Fruit fly (Drosophila melanogaster) whole organism, prepupa: ENCODE results near the gene CG13476.

Experiments
- Blimp-1 ChIP-seq: fragments of 200-800 bp; sonication (Bioruptor generic); optimal IDR thresholded peaks from 3 replicates; lab custom pipeline; 2017; ENCODE audit warnings: missing biosample characterization, missing genetic modification characterization, mild to moderate bottlenecking, moderate library complexity, missing genetic modification reagents
- CG10631 ChIP-seq: fragments of 200-800 bp; sonication (Bioruptor generic); optimal IDR thresholded peaks from 2 replicates; lab custom pipeline; 2016; ENCODE audit warnings: missing biosample characterization, missing genetic modification characterization
- CG10669 ChIP-seq: fragments of 200-800 bp; sonication (Bioruptor generic); optimal IDR thresholded peaks from 3 replicates; lab custom pipeline; 2018; ENCODE audit warnings: missing biosample characterization, mild to moderate bottlenecking, missing genetic modification characterization, moderate library complexity
- CG11294 ChIP-seq: fragments of 200-800 bp; sonication (Bioruptor generic); IDR thresholded peaks from 2 replicates; pipeline ENCODE4 v1.3.6; 2022; ENCODE audit warnings: missing biosample characterization, missing genetic modification characterization
- CG11762 ChIP-seq: fragments of 200-800 bp; sonication (Bioruptor generic); optimal IDR thresholded peaks from 3 replicates; lab custom pipeline; 2016; ENCODE audit warnings: missing biosample characterization, missing genetic modification characterization; ENCODE audit not compliant: insufficient read depth
- CG11902 ChIP-seq: fragments of 200-800 bp; sonication (Bioruptor generic); optimal IDR thresholded peaks from 3 replicates; lab custom pipeline; 2016; ENCODE audit warnings: missing biosample characterization, missing genetic modification characterization
- CG3032 ChIP-seq: fragments of 200-800 bp; optimal IDR thresholded peaks from 2 replicates; lab custom pipeline; 2019; ENCODE audit warnings: missing biosample characterization, mild to moderate bottlenecking, missing genetic modification characterization, moderate library complexity
- CG32006 ChIP-seq: fragments of 200-800 bp; sonication (Bioruptor generic); optimal IDR thresholded peaks from 3 replicates; lab custom pipeline; 2017; ENCODE audit warnings: missing biosample characterization, mild to moderate bottlenecking, missing genetic modification characterization
- CG34406 ChIP-seq: fragments of 200-800 bp; sonication (Bioruptor generic); optimal IDR thresholded peaks from 3 replicates; lab custom pipeline; 2016; ENCODE audit warnings: missing biosample characterization, missing genetic modification characterization
- CG3919 ChIP-seq: fragments of 200-800 bp; sonication (Bioruptor generic); optimal IDR thresholded peaks from 3 replicates; lab custom pipeline; 2016; ENCODE audit warnings: missing biosample characterization, missing genetic modification characterization
- CG4318 ChIP-seq: fragments of 200-800 bp; sonication (Bioruptor generic); optimal IDR thresholded peaks from 3 replicates; lab custom pipeline; 2017; ENCODE audit warnings: missing biosample characterization, mild to moderate bottlenecking, missing genetic modification characterization
- CG6163 ChIP-seq: fragments of 200-800 bp; sonication (Bioruptor generic); IDR thresholded peaks from 3 replicates; pipeline ENCODE4 v1.3.6; 2022; ENCODE audit warnings: missing biosample characterization, missing genetic modification characterization
- CG6276 ChIP-seq: fragments of 200-800 bp; sonication (Bioruptor generic); optimal IDR thresholded peaks from 2 replicates; lab custom pipeline; 2017; ENCODE audit warnings: missing biosample characterization, mild to moderate bottlenecking, missing genetic modification characterization
- CG6792 ChIP-seq: fragments of 200-800 bp; sonication (Bioruptor generic); optimal IDR thresholded peaks from 3 replicates; lab custom pipeline; 2016; ENCODE audit warnings: missing biosample characterization, missing genetic modification characterization
- CG6854 ChIP-seq: fragments of 200-800 bp; sonication (Bioruptor generic); optimal IDR thresholded peaks from 2 replicates; lab custom pipeline; 2017; ENCODE audit warnings: missing biosample characterization, mild to moderate bottlenecking, missing genetic modification characterization
- CG8119 ChIP-seq: fragments of 200-800 bp; sonication (Bioruptor generic); IDR thresholded peaks from 3 replicates; pipeline ENCODE4 v1.3.6; 2022; ENCODE audit warnings: missing biosample characterization, missing genetic modification characterization
- CG8319 ChIP-seq: fragments of 200-800 bp; sonication (Bioruptor generic); optimal IDR thresholded peaks from 3 replicates; lab custom pipeline; 2016; ENCODE audit warnings: missing biosample characterization, missing genetic modification characterization
- CG9139 ChIP-seq: fragments of 200-800 bp; sonication (Bioruptor generic); optimal IDR thresholded peaks from 3 replicates; lab custom pipeline; 2017; ENCODE audit warnings: missing biosample characterization, mild to moderate bottlenecking, missing genetic modification characterization
- Eip75B ChIP-seq: fragments of 200-800 bp; sonication (Bioruptor generic); optimal IDR thresholded peaks from 3 replicates; lab custom pipeline; 2016; ENCODE audit warnings: missing biosample characterization, missing genetic modification characterization
- Eip78C ChIP-seq: fragments of 200-800 bp; sonication (Bioruptor generic); peaks from one replicate; lab custom pipeline; 2016; ENCODE audit warnings: missing biosample characterization, missing genetic modification characterization
- Ets21C ChIP-seq: fragments of 200-800 bp; sonication (Bioruptor generic); optimal IDR thresholded peaks from 3 replicates; lab custom pipeline; 2016; ENCODE audit warnings: missing biosample characterization, missing genetic modification characterization
- Ets96B ChIP-seq: fragments of 200-800 bp; optimal IDR thresholded peaks from 2 replicates; lab custom pipeline; 2019; ENCODE audit warnings: missing biosample characterization, mild to moderate bottlenecking, missing genetic modification characterization, moderate library complexity
- Gug ChIP-seq: fragments of 200-800 bp; sonication (Bioruptor generic); IDR thresholded peaks from 2 replicates; pipeline ENCODE4 v1.3.6; 2022; ENCODE audit warnings: missing biosample characterization, missing genetic modification characterization
- Hr4 ChIP-seq: fragments of 200-800 bp; sonication (Bioruptor generic); optimal IDR thresholded peaks from 3 replicates; lab custom pipeline; 2016; ENCODE audit warnings: missing biosample characterization, missing genetic modification characterization
- Lpt ChIP-seq: fragments of 200-800 bp; sonication (Bioruptor generic); optimal IDR thresholded peaks from 3 replicates; lab custom pipeline; 2016; ENCODE audit warnings: missing biosample characterization, missing genetic modification characterization
- Met ChIP-seq: fragments of 200-800 bp; sonication (Bioruptor generic); optimal IDR thresholded peaks from 3 replicates; lab custom pipeline; 2016; ENCODE audit warnings: missing biosample characterization, missing genetic modification characterization
- OdsH ChIP-seq: fragments of 200-800 bp; sonication (Bioruptor generic); optimal IDR thresholded peaks from 3 replicates; lab custom pipeline; 2016; ENCODE audit warnings: missing biosample characterization, missing genetic modification characterization
- Smox ChIP-seq: fragments of 200-800 bp; sonication (Bioruptor generic); optimal IDR thresholded peaks from 3 replicates; lab custom pipeline; 2016; ENCODE audit warnings: missing biosample characterization, missing genetic modification characterization
- Sox102F ChIP-seq: fragments of 200-800 bp; sonication (Bioruptor generic); optimal IDR thresholded peaks from 2 replicates; lab custom pipeline; 2016; ENCODE audit warnings: missing biosample characterization, mild to moderate bottlenecking, missing genetic modification characterization
- Sox15 ChIP-seq: fragments of 200-800 bp; sonication (Bioruptor generic); optimal IDR thresholded peaks from 3 replicates; lab custom pipeline; 2016; ENCODE audit warnings: missing biosample characterization, missing genetic modification characterization
- dac ChIP-seq: fragments of 200-800 bp; sonication (Bioruptor generic); optimal IDR thresholded peaks from 2 replicates; lab custom pipeline; 2017; ENCODE audit warnings: missing biosample characterization, mild to moderate bottlenecking, missing genetic modification characterization
- eg ChIP-seq: fragments of 200-800 bp; sonication (Bioruptor generic); IDR thresholded peaks from 3 replicates; pipeline ENCODE4 v1.3.6; 2022; ENCODE audit warnings: missing biosample characterization, missing genetic modification characterization
- esn ChIP-seq: fragments of 200-800 bp; sonication (Bioruptor generic); optimal IDR thresholded peaks from 2 replicates; lab custom pipeline; 2016; ENCODE audit warnings: missing biosample characterization, mild to moderate bottlenecking, missing genetic modification characterization, moderate library complexity
- fd59A ChIP-seq: fragments of 200-800 bp; sonication (Bioruptor generic); optimal IDR thresholded peaks from 2 replicates; lab custom pipeline; 2017; ENCODE audit warnings: missing biosample characterization, mild to moderate bottlenecking, missing genetic modification characterization, missing genetic modification reagents
- lz ChIP-seq: fragments of 200-800 bp; sonication (Bioruptor generic); optimal IDR thresholded peaks from 3 replicates; lab custom pipeline; 2016; ENCODE audit warnings: missing biosample characterization, missing genetic modification characterization
- net ChIP-seq: fragments of 200-800 bp; sonication (Bioruptor generic); optimal IDR thresholded peaks from 3 replicates; lab custom pipeline; 2016; ENCODE audit warnings: missing biosample characterization, missing genetic modification characterization
- salr ChIP-seq, 2 experiments: fragments of 200-800 bp; sonication (Bioruptor generic); optimal IDR thresholded peaks; 3 replicates each; lab custom pipeline; 2016 to 2018; ENCODE audit warnings: missing biosample characterization in 2 of 2, missing genetic modification characterization in 2 of 2, mild to moderate bottlenecking in 1 of 2
- svp ChIP-seq: fragments of 200-800 bp; sonication (Bioruptor generic); peaks from one replicate; lab custom pipeline; 2016; ENCODE audit warnings: missing biosample characterization, missing genetic modification characterization
- topi ChIP-seq: fragments of 200-800 bp; sonication (Bioruptor generic); optimal IDR thresholded peaks from 3 replicates; lab custom pipeline; 2016; ENCODE audit warnings: missing biosample characterization, missing genetic modification characterization
- vri ChIP-seq: fragments of 200-800 bp; sonication (Bioruptor generic); optimal IDR thresholded peaks from 3 replicates; lab custom pipeline; 2016; ENCODE audit warnings: missing biosample characterization, mild to moderate bottlenecking, missing genetic modification characterization

Gene CG13476

DNA sequence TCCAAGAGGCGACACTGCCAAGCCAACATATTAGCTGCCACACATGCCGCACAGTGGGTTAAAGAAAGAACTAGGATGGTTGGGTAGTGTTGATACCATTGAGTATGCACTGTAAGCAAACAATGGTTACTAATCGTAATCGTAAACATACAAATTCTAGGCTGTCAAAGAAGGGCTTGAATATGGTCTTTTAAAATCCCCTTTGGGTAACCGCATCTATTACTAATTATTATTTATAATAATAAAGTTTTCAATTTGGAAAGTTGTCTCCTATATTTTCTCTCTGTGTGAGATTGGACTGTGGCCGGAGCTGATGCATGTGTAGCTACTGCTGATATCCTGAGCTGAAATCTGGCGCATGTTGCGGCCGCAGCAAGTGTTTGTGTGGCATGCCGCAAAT is 26.5 kb downstream of the CG13476 start (continued):
- TF ChIP-seq CG9139: peak; percentile 27
- TF ChIP-seq CG8319 (GFP tag; lab: Kevin White, UChicago): no peak
- no peak for TF ChIP-seq vri (GFP tag; lab: Kevin White, UChicago)
- peak; percentile 11 for TF ChIP-seq CG4318 (GFP tag; lab: Kevin White, UChicago)
- TF ChIP-seq OdsH: peak; percentile 30
- no peak for TF ChIP-seq Ets21C (GFP tag; lab: Kevin White, UChicago)
- peak; percentile 33 for TF ChIP-seq CG3919 (GFP tag; lab: Kevin White, UChicago)
- TF ChIP-seq eg (GFP tag; lab: Robert Waterston, UW): peak; percentile 56; the same call in 1 of the 3 replicates
- TF ChIP-seq Ets96B (tag; lab: Kevin White, UChicago): peak; percentile 47
- TF ChIP-seq Eip75B (GFP tag; lab: Kevin White, UChicago): no peak
- TF ChIP-seq Lpt (GFP tag; lab: Kevin White, UChicago): no peak
- peak; percentile 17 for TF ChIP-seq CG6276 (GFP tag; lab: Kevin White, UChicago)
- TF ChIP-seq CG3032: no peak
- TF ChIP-seq CG6854 (GFP tag; lab: Kevin White, UChicago): no peak
- peak; percentile 74; the same call in 2 of the 3 replicates for TF ChIP-seq CG8119
- no peak for TF ChIP-seq CG11294 (GFP tag; lab: Robert Waterston, UW)
- TF ChIP-seq Hr4 (GFP tag; lab: Kevin White, UChicago): peak; percentile 25
- TF ChIP-seq CG10631 (GFP tag; lab: Kevin White, UChicago): peak; percentile 60
- no peak for TF ChIP-seq CG34406

DNA sequence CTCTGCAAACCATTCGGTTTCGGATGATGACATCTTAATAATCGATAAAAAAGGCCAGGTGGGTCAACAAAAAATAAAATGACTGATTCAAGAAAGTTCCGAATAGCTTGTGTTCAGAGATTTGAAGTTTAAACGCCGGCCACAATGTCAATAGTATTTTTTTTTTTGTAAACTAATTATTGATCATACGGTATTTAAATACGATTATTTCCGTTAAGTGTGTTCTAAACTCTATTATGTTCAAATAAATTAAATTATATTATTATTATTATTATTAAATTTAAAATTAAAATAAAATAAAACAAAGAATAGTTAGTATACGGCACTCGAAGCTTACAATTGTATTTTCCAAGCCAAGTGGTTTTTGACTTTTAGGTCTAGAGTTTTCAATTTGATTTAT is 28.2 kb downstream of the CG13476 start, which contains the start of gene CG13471:
CG13471 (minus strand) TSS at position 101 of the 400 bp plus-strand sequence.
- TF ChIP-seq dac: no peak
- no peak for TF ChIP-seq CG11762
- TF ChIP-seq CG11902 (GFP tag; lab: Kevin White, UChicago): no peak
- TF ChIP-seq svp: no peak
- no peak for TF ChIP-seq Hr4 (GFP tag; lab: Kevin White, UChicago)
- TF ChIP-seq Met (GFP tag; lab: Kevin White, UChicago): no peak
- no peak for TF ChIP-seq CG3032
- no peak for TF ChIP-seq CG32006

DNA sequence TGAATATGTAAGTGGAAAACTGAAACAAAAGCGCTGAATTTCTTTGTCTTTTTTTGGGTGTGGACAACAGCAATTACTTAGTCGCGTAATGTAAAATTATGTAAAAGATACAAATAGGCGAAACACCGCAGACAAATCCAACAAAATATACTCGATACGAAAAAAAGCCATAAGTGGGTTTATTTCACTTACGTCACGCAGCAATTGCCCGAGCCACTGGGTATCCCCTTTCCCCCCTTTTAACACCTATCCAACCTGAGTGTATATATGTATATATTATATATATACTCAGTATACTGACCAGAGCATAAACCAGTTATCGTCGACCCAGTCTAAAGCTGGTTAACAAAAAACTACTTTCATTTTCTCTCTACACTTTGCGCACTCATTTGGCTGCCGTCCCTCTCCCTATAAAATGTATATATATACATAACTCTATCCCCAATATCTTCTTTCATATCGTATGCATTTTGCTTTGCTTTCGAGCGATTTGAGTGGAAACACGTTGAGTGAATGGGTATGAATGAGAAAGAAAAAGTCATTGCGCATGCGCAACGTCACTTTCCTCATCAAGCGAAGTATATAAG is 37.9 kb downstream of the CG13476 start:
- TF ChIP-seq CG8319 (GFP tag; lab: Kevin White, UChicago) (no peak), net (GFP tag; lab: Kevin White, UChicago) (no peak), CG10669 (GFP tag; lab: Kevin White, UChicago) (no peak), topi (GFP tag; lab: Kevin White, UChicago) (no peak), vri (GFP tag; lab: Kevin White, UChicago) (peak; percentile 14), Eip75B (GFP tag; lab: Kevin White, UChicago) (no peak), svp (no peak), Ets21C (GFP tag; lab: Kevin White, UChicago) (no peak), Hr4 (GFP tag; lab: Kevin White, UChicago) (no peak), OdsH (no peak), CG32006 (no peak), Sox102F (GFP tag; lab: Kevin White, UChicago) (no peak), fd59A (no peak), CG10631 (GFP tag; lab: Kevin White, UChicago) (no peak), lz (GFP tag; lab: Kevin White, UChicago) (no peak), Sox15 (GFP tag; lab: Kevin White, UChicago) (no peak), CG11902 (GFP tag; lab: Kevin White, UChicago) (no peak), CG6792 (GFP tag; lab: Kevin White, UChicago) (no peak), CG6854 (GFP tag; lab: Kevin White, UChicago) (no peak), CG6163 (peak; percentile 59; the same call in 2 of the 3 replicates), Smox (GFP tag; lab: Kevin White, UChicago) (no peak), salr (GFP tag; optimal IDR thresholded peaks at IDR 0.05; lab: Kevin White, UChicago) (no peak), CG8119 (no peak), Met (GFP tag; lab: Kevin White, UChicago) (peak; percentile 4), Gug (no peak), CG9139 (no peak), esn (no peak), CG11294 (GFP tag; lab: Robert Waterston, UW) (no peak), CG11762 (no peak), Blimp-1 (GFP tag; lab: Kevin White, UChicago) (peak; percentile 98), Eip78C (peak; percentile 73)
